Fruit fly (Drosophila melanogaster) whole organism, pupa: ENCODE results near the gene spoon.

Experiments
- CG10348 ChIP-seq: fragments of 200-800 bp; sonication (Bioruptor generic); IDR thresholded peaks from 2 replicates; pipeline ENCODE4 v1.3.6; 2022; ENCODE audit warnings: missing biosample characterization, missing genetic modification characterization
- CG14655 ChIP-seq: fragments of 200-800 bp; sonication (Bioruptor generic); optimal IDR thresholded peaks from 3 replicates; lab custom pipeline; 2017; ENCODE audit warnings: mild to moderate bottlenecking, missing biosample characterization, missing genetic modification reagents, missing genetic modification characterization
- EcR ChIP-seq: fragments of 200-800 bp; sonication (Bioruptor generic); optimal IDR thresholded peaks from 3 replicates; lab custom pipeline; 2019; ENCODE audit warnings: missing biosample characterization, missing genetic modification characterization, mild to moderate bottlenecking, moderate library complexity, missing genetic modification reagents

- TF ChIP-seq EcR (GFP tag; lab: Kevin White, UChicago) = no peak
- TF ChIP-seq CG10348 (GFP tag; lab: Robert Waterston, UW) = no peak
- no peak for TF ChIP-seq CG14655 (GFP tag; lab: Kevin White, UChicago)
Observed at dm6 chrX:5421407-5422250, 962 bp upstream of the spoon start, which contains the start of gene Usp16-45.
